Fruit fly (Drosophila melanogaster) whole organism, embryonic: ENCODE results near the gene nst.

Source experiments
- Aef1 ChIP-seq: fragments of 200-800 bp; sonication (Bioruptor generic); IDR thresholded peaks from 3 replicates; pipeline ENCODE4 v1.3.6; 2022; ENCODE audit warnings: missing biosample characterization, missing genetic modification characterization
- Atf3 ChIP-seq: fragments of 200-800 bp; sonication (Bioruptor generic); optimal IDR thresholded peaks from 3 replicates; lab custom pipeline; 2016; ENCODE audit warnings: missing biosample characterization, missing genetic modification characterization
- B-H1 ChIP-seq: fragments of 200-800 bp; sonication (Bioruptor generic); IDR thresholded peaks from 3 replicates; pipeline ENCODE4 v1.3.6; 2022; ENCODE audit warnings: missing biosample characterization, missing genetic modification characterization
- Bgb ChIP-seq: fragments of 200-800 bp; sonication (Bioruptor generic); IDR thresholded peaks from 2 replicates; pipeline ENCODE4 v1.3.6; 2022; ENCODE audit warnings: missing biosample characterization, missing genetic modification characterization; ENCODE audit not compliant: partially characterized antibody
- Blimp-1 ChIP-seq: fragments of 200-800 bp; sonication (Bioruptor generic); optimal IDR thresholded peaks from 3 replicates; lab custom pipeline; 2018; ENCODE audit warnings: missing biosample characterization, missing genetic modification characterization, mild to moderate bottlenecking, moderate library complexity, missing genetic modification reagents
- CG10209 ChIP-seq: fragments of 200-800 bp; sonication (Bioruptor generic); optimal IDR thresholded peaks from 3 replicates; lab custom pipeline; 2017; ENCODE audit warnings: missing biosample characterization, mild to moderate bottlenecking, missing genetic modification characterization, missing genetic modification reagents
- CG10366 ChIP-seq: fragments of 200-800 bp; sonication (Bioruptor generic); IDR thresholded peaks from 2 replicates; pipeline ENCODE4 v1.3.6; 2022; ENCODE audit warnings: missing biosample characterization, missing genetic modification characterization
- CG10462 ChIP-seq: fragments of 200-800 bp; sonication (Bioruptor generic); optimal IDR thresholded peaks from 2 replicates; lab custom pipeline; 2016; ENCODE audit warnings: missing biosample characterization, missing genetic modification characterization
- CG11560 ChIP-seq: fragments of 200-800 bp; sonication (Bioruptor generic); IDR thresholded peaks from 3 replicates; pipeline ENCODE4 v1.3.6; 2022; ENCODE audit warnings: missing biosample characterization, missing genetic modification characterization
- CG1529 ChIP-seq: fragments of 200-800 bp; sonication (Bioruptor generic); optimal IDR thresholded peaks from 3 replicates; lab custom pipeline; 2018; ENCODE audit warnings: missing biosample characterization, missing genetic modification characterization
- CG2129 ChIP-seq: fragments of 200-800 bp; sonication (Bioruptor generic); IDR thresholded peaks from 2 replicates; pipeline ENCODE4 v1.3.6; 2022; ENCODE audit warnings: missing biosample characterization, missing genetic modification characterization; ENCODE audit not compliant: partially characterized antibody
- CG2712 ChIP-seq: fragments of 200-800 bp; optimal IDR thresholded peaks from 3 replicates; lab custom pipeline; 2019; ENCODE audit warnings: missing biosample characterization, mild to moderate bottlenecking, missing genetic modification characterization, moderate library complexity
- CG2889 ChIP-seq: fragments of 200-800 bp; sonication (Bioruptor generic); IDR thresholded peaks from 3 replicates; pipeline ENCODE4 v1.3.6; 2022; ENCODE audit warnings: missing biosample characterization, missing genetic modification characterization
- CG31441 ChIP-seq: fragments of 200-800 bp; sonication (Bioruptor generic); IDR thresholded peaks from 2 replicates; pipeline ENCODE4 v1.3.6; 2022; ENCODE audit warnings: missing biosample characterization, missing genetic modification characterization
- CG42726 ChIP-seq: fragments of 200-800 bp; sonication (Bioruptor generic); IDR thresholded peaks from 2 replicates; pipeline ENCODE4 v1.3.6; 2022; ENCODE audit warnings: missing biosample characterization, missing genetic modification characterization; ENCODE audit not compliant: partially characterized antibody
- CG4820 ChIP-seq: fragments of 200-800 bp; sonication (Bioruptor generic); optimal IDR thresholded peaks from 3 replicates; lab custom pipeline; 2016; ENCODE audit warnings: missing biosample characterization, missing genetic modification characterization
- CG6254 ChIP-seq: fragments of 200-800 bp; sonication (Bioruptor generic); optimal IDR thresholded peaks from 3 replicates; lab custom pipeline; 2017; ENCODE audit warnings: mild to moderate bottlenecking, missing biosample characterization, missing genetic modification reagents, missing genetic modification characterization
- CG6813 ChIP-seq: fragments of 200-800 bp; sonication (Bioruptor generic); optimal IDR thresholded peaks from 2 replicates; lab custom pipeline; 2017; ENCODE audit warnings: missing biosample characterization, missing genetic modification characterization, mild to moderate bottlenecking, moderate library complexity, missing genetic modification reagents
- CG8290 ChIP-seq, 3 experiments: fragments of 200-800 bp; sonication (Bioruptor generic); optimal IDR thresholded peaks; 2 replicates each; lab custom pipeline; 2016 to 2019; ENCODE audit warnings: missing biosample characterization in 3 of 3, missing genetic modification characterization in 3 of 3, mild to moderate bottlenecking in 2 of 3, moderate library complexity in 1 of 3
- Dfd ChIP-seq, 2 experiments: fragments of >200 bp; optimal IDR thresholded peaks; 2 replicates each; lab custom pipeline; 2017; ENCODE audit warnings: missing biosample characterization in 2 of 2, missing genetic modification characterization in 2 of 2
- Dp ChIP-seq: fragments of 200-800 bp; sonication (Bioruptor generic); optimal IDR thresholded peaks from 2 replicates; lab custom pipeline; 2018; ENCODE audit warnings: missing biosample characterization, mild to moderate bottlenecking, missing genetic modification characterization, moderate library complexity
- Fer2 ChIP-seq: fragments of 200-800 bp; sonication (Bioruptor generic); optimal IDR thresholded peaks from 2 replicates; lab custom pipeline; 2018; ENCODE audit warnings: missing biosample characterization, mild to moderate bottlenecking, missing genetic modification characterization, moderate library complexity
- HHEX ChIP-seq: fragments of 200-800 bp; sonication (Bioruptor generic); optimal IDR thresholded peaks from 3 replicates; lab custom pipeline; 2017; ENCODE audit warnings: missing biosample characterization, mild to moderate bottlenecking, missing genetic modification characterization, missing genetic modification reagents
- HLH54F ChIP-seq: fragments of 200-800 bp; sonication (Bioruptor generic); optimal IDR thresholded peaks from 3 replicates; lab custom pipeline; 2016; ENCODE audit warnings: missing biosample characterization, missing genetic modification characterization
- Hand ChIP-seq: fragments of 200-800 bp; sonication (Bioruptor generic); optimal IDR thresholded peaks from 2 replicates; lab custom pipeline; 2017; ENCODE audit warnings: mild to moderate bottlenecking, missing biosample characterization, missing genetic modification reagents, missing genetic modification characterization
- Hmr ChIP-seq: fragments of 200-800 bp; sonication (Bioruptor generic); optimal IDR thresholded peaks from 3 replicates; lab custom pipeline; 2017; ENCODE audit warnings: mild to moderate bottlenecking, missing biosample characterization, missing genetic modification reagents, missing genetic modification characterization
- Hr3 ChIP-seq: fragments of 200-800 bp; sonication (Bioruptor generic); optimal IDR thresholded peaks from 3 replicates; lab custom pipeline; 2016; ENCODE audit warnings: missing biosample characterization, missing genetic modification characterization
- NFAT ChIP-seq: fragments of 200-800 bp; sonication (Bioruptor generic); IDR thresholded peaks from 2 replicates; pipeline ENCODE4 v1.3.6; 2022; ENCODE audit warnings: missing biosample characterization, missing genetic modification characterization
- Sox100B ChIP-seq: fragments of 200-800 bp; sonication (Bioruptor generic); optimal IDR thresholded peaks from 3 replicates; lab custom pipeline; 2018; ENCODE audit warnings: missing biosample characterization, mild to moderate bottlenecking, missing genetic modification characterization
- Xrp1 ChIP-seq: fragments of 200-800 bp; sonication (Bioruptor generic); IDR thresholded peaks from 2 replicates; pipeline ENCODE4 v1.3.6; 2022; ENCODE audit warnings: missing biosample characterization, missing genetic modification characterization
- abd-A ChIP-seq: fragments of 200-800 bp; sonication (Bioruptor generic); optimal IDR thresholded peaks from 3 replicates; lab custom pipeline; 2019; ENCODE audit warnings: missing biosample characterization, mild to moderate bottlenecking, missing genetic modification characterization, moderate library complexity
- bcd ChIP-seq: fragments of 200-800 bp; sonication (Bioruptor generic); optimal IDR thresholded peaks from 2 replicates; lab custom pipeline; 2017; ENCODE audit warnings: missing biosample characterization, mild to moderate bottlenecking, missing genetic modification characterization
- danr ChIP-seq: fragments of 200-800 bp; sonication (Bioruptor generic); IDR thresholded peaks from 2 replicates; pipeline ENCODE4 v1.3.6; 2022; ENCODE audit warnings: missing biosample characterization, missing genetic modification characterization
- emc ChIP-seq: fragments of 200-800 bp; sonication (Bioruptor generic); optimal IDR thresholded peaks from 2 replicates; lab custom pipeline; 2016; ENCODE audit warnings: missing biosample characterization, missing genetic modification characterization
- gcm2 ChIP-seq: fragments of 200-800 bp; sonication (Bioruptor generic); optimal IDR thresholded peaks from 2 replicates; lab custom pipeline; 2016; ENCODE audit warnings: missing biosample characterization, missing genetic modification characterization
- lilli ChIP-seq: fragments of 200-800 bp; sonication (Bioruptor generic); optimal IDR thresholded peaks from 3 replicates; lab custom pipeline; 2016; ENCODE audit warnings: missing biosample characterization, missing genetic modification characterization
- mld ChIP-seq: fragments of 200-800 bp; sonication (Bioruptor generic); IDR thresholded peaks from 3 replicates; pipeline ENCODE4 v1.3.6; 2022; ENCODE audit warnings: missing biosample characterization, missing genetic modification characterization; ENCODE audit not compliant: partially characterized antibody
- ranshi ChIP-seq: fragments of 200-800 bp; sonication (Bioruptor generic); IDR thresholded peaks from 2 replicates; pipeline ENCODE4 v1.3.6; 2022; ENCODE audit warnings: missing biosample characterization, missing genetic modification characterization
- row ChIP-seq: fragments of 200-800 bp; sonication (Bioruptor generic); IDR thresholded peaks from 3 replicates; pipeline ENCODE4 v1.3.6; 2022; ENCODE audit warnings: missing biosample characterization, missing genetic modification characterization
- sisA ChIP-seq: fragments of 200-800 bp; sonication (Bioruptor generic); IDR thresholded peaks from 2 replicates; pipeline ENCODE4 v1.3.6; 2022; ENCODE audit warnings: missing biosample characterization, missing genetic modification characterization
- slou ChIP-seq: fragments of 200-800 bp; sonication (Bioruptor generic); optimal IDR thresholded peaks from 3 replicates; lab custom pipeline; 2016; ENCODE audit warnings: missing biosample characterization, missing genetic modification characterization
- sna ChIP-seq: fragments of 200-800 bp; sonication (Bioruptor generic); IDR thresholded peaks from 2 replicates; pipeline ENCODE4 v1.3.6; 2022; ENCODE audit warnings: missing biosample characterization, missing genetic modification characterization; ENCODE audit not compliant: partially characterized antibody
- stc ChIP-seq: fragments of 200-800 bp; sonication (Bioruptor generic); IDR thresholded peaks from 2 replicates; pipeline ENCODE4 v1.3.6; 2022; ENCODE audit warnings: missing biosample characterization, missing genetic modification characterization
- toy ChIP-seq: fragments of 200-800 bp; sonication (Bioruptor generic); IDR thresholded peaks from 2 replicates; pipeline ENCODE4 v1.3.6; 2022; ENCODE audit warnings: missing biosample characterization, missing genetic modification characterization
- tup ChIP-seq: fragments of 200-800 bp; sonication (Bioruptor generic); optimal IDR thresholded peaks from 2 replicates; lab custom pipeline; 2016; ENCODE audit warnings: missing biosample characterization, mild to moderate bottlenecking, missing genetic modification characterization, moderate library complexity
- wek ChIP-seq: fragments of 200-800 bp; sonication (Bioruptor generic); optimal IDR thresholded peaks from 3 replicates; lab custom pipeline; 2018; ENCODE audit warnings: missing biosample characterization, mild to moderate bottlenecking, missing genetic modification characterization, moderate library complexity
- z ChIP-seq: fragments of 200-800 bp; sonication (Bioruptor generic); IDR thresholded peaks from 3 replicates; pipeline ENCODE4 v1.3.6; 2022; ENCODE audit warnings: missing biosample characterization, missing genetic modification characterization
- zen2 ChIP-seq: fragments of 200-800 bp; sonication (Bioruptor generic); IDR thresholded peaks from 3 replicates; pipeline ENCODE4 v1.3.6; 2022; ENCODE audit warnings: missing biosample characterization, missing genetic modification characterization; ENCODE audit not compliant: partially characterized antibody

Gene nst

dm6 chr3L:12503865-12504650 lies 25.9 kb downstream of the nst start, which contains the start of the genes CG10646 and vih (continued):
- TF ChIP-seq CG10209 (GFP tag; lab: Kevin White, UChicago) (peak; percentile 48), sisA (no peak), bcd (no peak), Hand (GFP tag; lab: Kevin White, UChicago) (no peak), slou (no peak), mld (GFP tag; lab: Robert Waterston, UW) (no peak), emc (no peak), B-H1 (GFP tag; lab: Robert Waterston, UW) (no peak), lilli (GFP tag; lab: Kevin White, UChicago) (peak; percentile 38), HLH54F (GFP tag; lab: Kevin White, UChicago) (peak; percentile 30), CG8290 (GFP tag; optimal IDR thresholded peaks at IDR 0.05; lab: Kevin White, UChicago) (peak; percentile 43), CG8290 (tag; optimal IDR thresholded peaks at IDR 0.05; lab: Kevin White, UChicago) (no peak), NFAT (GFP tag; lab: Robert Waterston, UW) (peak; percentile 35; the same call in 1 of the 2 replicates), stc (GFP tag; lab: Robert Waterston, UW) (no peak; the same call in 1 of the 2 replicates), CG42726 (GFP tag; lab: Robert Waterston, UW) (no peak), CG2712 (tag; lab: Kevin White, UChicago) (peak; percentile 73), Atf3 (no peak), zen2 (GFP tag; lab: Robert Waterston, UW) (no peak), Dfd (GFP tag; optimal IDR thresholded peaks at IDR 0.05; lab: Kevin White, UChicago) (no peak), danr (no peak), CG10462 (GFP tag; lab: Kevin White, UChicago) (peak; percentile 30), CG31441 (peak; percentile 63), CG1529 (GFP tag; lab: Kevin White, UChicago) (no peak), sna (no peak), HHEX (GFP tag; lab: Kevin White, UChicago) (peak; percentile 58), Aef1 (GFP tag; lab: Robert Waterston, UW) (no peak), abd-A (tag; lab: Kevin White, UChicago) (no peak), ranshi (0 out of 2 replicates have a peak, but pooled peaks have one; percentile 3), Xrp1 (GFP tag; lab: Robert Waterston, UW) (0 out of 2 replicates have a peak, but pooled peaks have one; percentile 7), row (GFP tag; lab: Robert Waterston, UW) (peak; percentile 63), Hr3 (peak; percentile 62), CG2129 (GFP tag; lab: Robert Waterston, UW) (no peak), CG2889 (GFP tag; lab: Robert Waterston, UW) (no peak), gcm2 (GFP tag; lab: Kevin White, UChicago) (no peak), Sox100B (GFP tag; lab: Kevin White, UChicago) (peak; percentile 68), CG11560 (tag; lab: Robert Waterston, UW) (no peak), toy (GFP tag; lab: Robert Waterston, UW) (no peak), CG4820 (GFP tag; lab: Kevin White, UChicago) (peak; percentile 42), wek (no peak), Hmr (GFP tag; lab: Kevin White, UChicago) (peak; percentile 68), CG6254 (no peak), z (no peak), Bgb (GFP tag; lab: Robert Waterston, UW) (peak; percentile 17; the same call in 1 of the 2 replicates), CG10366 (GFP tag; lab: Robert Waterston, UW) (no peak), Dp (GFP tag; lab: Kevin White, UChicago) (peak; percentile 31), Blimp-1 (GFP tag; lab: Kevin White, UChicago) (no peak), tup (GFP tag; lab: Kevin White, UChicago) (peak; percentile 7), Fer2 (tag; lab: Kevin White, UChicago) (peak; percentile 28), CG6813 (no peak)
